Fruit fly (Drosophila melanogaster) whole organism, adult: Measurements from ENCODE around the gene pck.

ENCODE experiments used
- CG11617 ChIP-seq: fragments of 200-800 bp; sonication (Bioruptor generic); optimal IDR thresholded peaks from 2 replicates; lab custom pipeline; 2017; ENCODE audit warnings: mild to moderate bottlenecking, missing biosample characterization, missing genetic modification reagents, missing genetic modification characterization
- CG12768 ChIP-seq: fragments of 200-800 bp; sonication (Bioruptor generic); optimal IDR thresholded peaks from 2 replicates; lab custom pipeline; 2017; ENCODE audit warnings: missing biosample characterization, missing genetic modification characterization, mild to moderate bottlenecking, moderate library complexity, missing genetic modification reagents
- CG14711 ChIP-seq: fragments of 200-800 bp; sonication (Bioruptor generic); optimal IDR thresholded peaks from 2 replicates; lab custom pipeline; 2018; ENCODE audit warnings: missing biosample characterization, mild to moderate bottlenecking, missing genetic modification characterization, moderate library complexity
- CG1620 ChIP-seq: fragments of 200-800 bp; sonication (Bioruptor generic); optimal IDR thresholded peaks from 2 replicates; lab custom pipeline; 2016; ENCODE audit warnings: missing biosample characterization, missing genetic modification characterization
- CG33017 ChIP-seq: fragments of 200-800 bp; sonication (Bioruptor generic); optimal IDR thresholded peaks from 2 replicates; lab custom pipeline; 2018; ENCODE audit warnings: missing biosample characterization, mild to moderate bottlenecking, missing genetic modification characterization, moderate library complexity
- CG5204 ChIP-seq: fragments of 200-800 bp; sonication (Bioruptor generic); optimal IDR thresholded peaks from 2 replicates; lab custom pipeline; 2016; ENCODE audit warnings: missing biosample characterization, missing genetic modification characterization
- CG7045 ChIP-seq: fragments of 200-800 bp; sonication (Bioruptor generic); optimal IDR thresholded peaks from 2 replicates; lab custom pipeline; 2017; ENCODE audit warnings: missing biosample characterization, mild to moderate bottlenecking, missing genetic modification characterization
- CG7101 ChIP-seq: fragments of 200-800 bp; sonication (Bioruptor generic); optimal IDR thresholded peaks from 2 replicates; lab custom pipeline; 2018; ENCODE audit warnings: missing biosample characterization, mild to moderate bottlenecking, missing genetic modification characterization, moderate library complexity
- Clk ChIP-seq: fragments of 200-800 bp; sonication (Bioruptor generic); optimal IDR thresholded peaks from 2 replicates; lab custom pipeline; 2017; ENCODE audit warnings: missing biosample characterization, missing genetic modification characterization
- Crg-1 ChIP-seq: fragments of 200-800 bp; sonication (Bioruptor generic); optimal IDR thresholded peaks from 2 replicates; lab custom pipeline; 2016; ENCODE audit warnings: missing biosample characterization, missing genetic modification characterization
- Hr96 ChIP-seq: fragments of 200-800 bp; sonication (Bioruptor generic); optimal IDR thresholded peaks from 2 replicates; lab custom pipeline; 2016; ENCODE audit warnings: missing biosample characterization, missing genetic modification characterization
- Mnt ChIP-seq: fragments of 200-800 bp; sonication (Bioruptor generic); optimal IDR thresholded peaks from 2 replicates; lab custom pipeline; 2016; ENCODE audit warnings: missing biosample characterization, mild to moderate bottlenecking, missing genetic modification characterization
- bab1 ChIP-seq: fragments of 200-800 bp; sonication (Bioruptor generic); optimal IDR thresholded peaks from 3 replicates; lab custom pipeline; 2019; ENCODE audit warnings: missing biosample characterization, mild to moderate bottlenecking, missing genetic modification characterization, moderate library complexity
- cic ChIP-seq: fragments of 200-800 bp; sonication (Bioruptor generic); optimal IDR thresholded peaks from 2 replicates; lab custom pipeline; 2017; ENCODE audit warnings: missing biosample characterization, mild to moderate bottlenecking, missing genetic modification characterization, moderate library complexity
- cnc ChIP-seq, 2 experiments: fragments of >200 bp; optimal IDR thresholded peaks; 2 replicates each; lab custom pipeline; 2017
- kay ChIP-seq: fragments of 200-800 bp; sonication (Bioruptor generic); peaks from one replicate; lab custom pipeline; 2016; ENCODE audit warnings: missing biosample characterization, missing genetic modification characterization, borderline replicate concordance
- ovo ChIP-seq: fragments of 200-800 bp; sonication (Bioruptor generic); optimal IDR thresholded peaks from 2 replicates; lab custom pipeline; 2016; ENCODE audit warnings: missing biosample characterization, missing genetic modification characterization
- pad ChIP-seq: fragments of 200-800 bp; sonication (Bioruptor generic); optimal IDR thresholded peaks from 3 replicates; lab custom pipeline; 2017; ENCODE audit warnings: missing biosample characterization, missing genetic modification characterization, mild to moderate bottlenecking, moderate library complexity, missing genetic modification reagents
- tj ChIP-seq: fragments of 200-800 bp; sonication (Bioruptor generic); optimal IDR thresholded peaks from 3 replicates; lab custom pipeline; 2017; ENCODE audit warnings: missing biosample characterization, mild to moderate bottlenecking, missing genetic modification characterization, moderate library complexity
- toe ChIP-seq: fragments of 200-800 bp; sonication (Bioruptor generic); optimal IDR thresholded peaks from 2 replicates; lab custom pipeline; 2016; ENCODE audit warnings: missing biosample characterization, missing genetic modification characterization

The pck gene

DNA sequence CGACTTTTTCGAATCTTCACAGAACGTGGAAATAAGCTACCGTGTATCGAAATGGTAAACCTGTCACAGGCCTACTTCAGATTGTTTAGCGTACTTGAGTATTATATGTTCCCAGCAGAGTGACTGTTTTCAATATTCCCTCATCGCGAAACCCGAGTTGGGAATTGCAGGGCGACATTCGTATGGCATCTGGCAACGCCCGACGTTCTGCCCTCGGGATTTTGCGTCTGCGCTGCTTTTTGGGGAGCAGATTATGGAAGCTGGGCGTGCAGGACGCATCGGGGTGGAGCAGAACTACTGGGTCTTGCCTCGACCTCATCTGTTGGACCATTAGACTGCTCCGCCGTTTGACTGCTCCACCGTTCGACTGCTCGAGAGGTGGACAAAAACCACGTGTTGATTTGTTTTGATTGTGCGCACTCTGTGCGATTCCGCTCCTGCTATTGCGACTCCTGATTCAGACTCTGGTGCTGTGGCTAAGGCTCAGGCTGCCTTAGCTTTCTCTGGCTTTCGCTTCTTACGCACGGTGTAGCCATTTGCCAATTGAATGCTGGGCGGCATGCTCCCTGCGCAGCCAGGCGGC lies 37.9 kb downstream of the pck start:
- TF ChIP-seq bab1 (GFP tag; lab: Kevin White, UChicago) (no peak), Hr96 (peak; percentile 57), CG12768 (GFP tag; lab: Kevin White, UChicago) (no peak), CG14711 (tag; lab: Kevin White, UChicago) (no peak), CG7045 (GFP tag; lab: Kevin White, UChicago) (peak; percentile 25), CG7101 (tag; lab: Kevin White, UChicago) (peak; percentile 7), Crg-1 (GFP tag; lab: Kevin White, UChicago) (no peak), CG5204 (GFP tag; lab: Kevin White, UChicago) (peak; percentile 17)

DNA sequence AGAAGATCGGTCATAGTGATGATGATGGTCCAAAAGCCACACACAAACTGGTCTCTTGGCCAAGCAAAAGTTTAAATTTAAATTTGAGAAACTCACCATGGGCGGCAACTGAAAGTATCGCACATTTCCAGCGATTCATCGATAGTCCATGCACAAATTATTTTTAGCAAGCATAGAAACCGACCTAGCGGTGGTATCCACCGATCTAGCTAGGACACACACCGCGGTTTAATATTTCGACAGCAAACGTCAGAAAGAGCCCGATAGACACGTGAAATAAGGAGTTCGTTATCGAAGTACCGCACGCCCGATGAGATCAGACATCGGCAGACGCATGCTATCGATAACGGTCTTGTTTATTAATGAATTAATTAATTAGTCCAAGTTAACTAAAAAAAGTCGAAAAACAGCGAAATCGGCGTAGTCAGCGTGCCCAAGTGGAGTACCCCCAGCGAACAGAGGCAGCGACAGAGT lies 42.3 kb downstream of the pck start, which contains the start of gene CG14795:
Gene CG14795, minus strand, starts transcription at position 51 of the 474 bp plus-strand sequence.
- TF ChIP-seq CG1620 (GFP tag; lab: Kevin White, UChicago) = peak; percentile 0
- TF ChIP-seq toe (GFP tag; lab: Kevin White, UChicago) = no peak
- no peak for TF ChIP-seq CG11617
- TF ChIP-seq Hr96 = no peak
- no peak for TF ChIP-seq CG7045 (GFP tag; lab: Kevin White, UChicago)
- TF ChIP-seq CG14711 (tag; lab: Kevin White, UChicago) = peak; percentile 15
- TF ChIP-seq ovo (GFP tag; lab: Kevin White, UChicago) = peak; percentile 7
- TF ChIP-seq cic (GFP tag; lab: Kevin White, UChicago) = peak; percentile 5
- TF ChIP-seq CG7101 (tag; lab: Kevin White, UChicago) = peak; percentile 44
- TF ChIP-seq Clk (GFP tag; lab: Kevin White, UChicago) = no peak
- TF ChIP-seq bab1 (GFP tag; lab: Kevin White, UChicago) = peak; percentile 83
- TF ChIP-seq Mnt = peak; percentile 82
- peak; percentile 23 for TF ChIP-seq pad (GFP tag; lab: Kevin White, UChicago)

DNA sequence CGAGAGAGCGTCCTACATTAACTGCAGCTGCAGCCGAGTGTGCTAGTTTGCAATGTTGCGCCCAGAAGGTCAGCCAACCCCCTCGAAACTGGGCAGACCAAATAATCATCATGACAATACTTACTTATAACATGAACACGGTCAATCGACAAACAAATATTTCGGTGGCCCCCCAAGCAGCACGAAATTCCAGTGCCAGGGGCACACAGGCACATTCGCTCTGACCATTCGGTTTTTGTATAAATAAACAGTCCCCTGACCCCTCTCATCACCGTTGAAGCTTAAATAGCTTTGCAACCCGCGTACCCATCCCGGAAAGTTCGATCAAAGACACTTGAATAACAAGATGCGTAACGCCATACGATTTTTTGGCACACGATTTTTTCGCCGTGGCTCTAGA lies 43.4 kb downstream of the pck start:
- TF ChIP-seq tj (GFP tag; lab: Kevin White, UChicago) (no peak), CG14711 (tag; lab: Kevin White, UChicago) (no peak), Clk (GFP tag; lab: Kevin White, UChicago) (no peak), cic (GFP tag; lab: Kevin White, UChicago) (no peak), Crg-1 (GFP tag; lab: Kevin White, UChicago) (no peak), CG1620 (GFP tag; lab: Kevin White, UChicago) (no peak), CG5204 (GFP tag; lab: Kevin White, UChicago) (no peak), CG7101 (tag; lab: Kevin White, UChicago) (no peak), Hr96 (no peak), CG11617 (no peak), pad (GFP tag; lab: Kevin White, UChicago) (no peak)

DNA sequence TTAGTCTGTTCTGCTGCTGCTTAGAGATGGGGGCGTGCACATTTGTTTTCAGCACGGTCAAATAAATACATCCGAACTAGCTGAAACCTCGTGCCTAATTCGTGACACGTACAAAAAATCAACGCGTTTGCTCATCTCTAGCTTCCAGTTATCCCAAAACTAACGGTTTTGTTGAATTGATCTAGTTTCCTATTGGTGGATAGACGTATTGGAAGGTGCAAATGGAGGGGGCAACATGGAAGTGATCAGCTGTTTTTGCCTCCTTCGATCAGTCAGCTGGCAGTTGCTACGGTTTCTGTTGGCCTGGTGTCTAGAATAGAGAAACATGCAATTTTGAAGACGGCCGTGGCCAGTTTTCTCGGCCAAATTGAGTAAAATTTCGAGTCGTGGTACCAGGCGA lies 47.2 kb downstream of the pck start:
- peak; percentile 99 for TF ChIP-seq ovo (GFP tag; lab: Kevin White, UChicago)
- peak; percentile 11 for TF ChIP-seq Hr96
- TF ChIP-seq cic (GFP tag; lab: Kevin White, UChicago) = no peak
- TF ChIP-seq CG11617 = peak; percentile 9
- TF ChIP-seq Mnt = no peak
- TF ChIP-seq CG12768 (GFP tag; lab: Kevin White, UChicago) = no peak
- no peak for TF ChIP-seq CG33017 (tag; lab: Kevin White, UChicago)
- TF ChIP-seq bab1 (GFP tag; lab: Kevin White, UChicago) = peak; percentile 61
- TF ChIP-seq CG14711 (tag; lab: Kevin White, UChicago) = no peak
- no peak for TF ChIP-seq toe (GFP tag; lab: Kevin White, UChicago)
- no peak for TF ChIP-seq CG7101 (tag; lab: Kevin White, UChicago)
- TF ChIP-seq Clk (GFP tag; lab: Kevin White, UChicago) = no peak
- TF ChIP-seq kay (GFP tag; lab: Kevin White, UChicago) = no peak
- TF ChIP-seq CG7045 (GFP tag; lab: Kevin White, UChicago) = no peak
- TF ChIP-seq cnc (optimal IDR thresholded peaks at IDR 0.05; lab: Kevin White, UChicago) = no peak
- TF ChIP-seq CG5204 (GFP tag; lab: Kevin White, UChicago) = no peak
- TF ChIP-seq CG1620 (GFP tag; lab: Kevin White, UChicago) = peak; percentile 12
- TF ChIP-seq tj (GFP tag; lab: Kevin White, UChicago) = no peak
- TF ChIP-seq Crg-1 (GFP tag; lab: Kevin White, UChicago) = no peak
- TF ChIP-seq pad (GFP tag; lab: Kevin White, UChicago) = peak; percentile 99
